Fruit fly (Drosophila melanogaster) whole organism, embryonic: ENCODE data around the gene Cyt-c-d.
A peak's percentile ranks its signal among the peaks of the same experiment; 100 is the strongest.

ENCODE experiments used
- Ada2b ChIP-seq: fragments of 200-800 bp; sonication (Bioruptor generic); IDR thresholded peaks from 2 replicates; pipeline ENCODE4 v1.3.6; 2022; ENCODE audit warnings: missing biosample characterization, missing genetic modification characterization
- BEAF-32 ChIP-seq: fragments of 200-800 bp; sonication (Bioruptor generic); optimal IDR thresholded peaks from 3 replicates; lab custom pipeline; 2017; ENCODE audit warnings: missing biosample characterization, missing genetic modification characterization, mild to moderate bottlenecking, moderate library complexity, missing genetic modification reagents
- CG10209 ChIP-seq: fragments of 200-800 bp; sonication (Bioruptor generic); optimal IDR thresholded peaks from 3 replicates; lab custom pipeline; 2017; ENCODE audit warnings: missing biosample characterization, mild to moderate bottlenecking, missing genetic modification characterization, missing genetic modification reagents
- CG10267 ChIP-seq: fragments of 200-800 bp; sonication (Bioruptor generic); optimal IDR thresholded peaks from 2 replicates; lab custom pipeline; 2018; ENCODE audit warnings: missing biosample characterization, mild to moderate bottlenecking, missing genetic modification characterization, moderate library complexity
- CG10366 ChIP-seq: fragments of 200-800 bp; sonication (Bioruptor generic); IDR thresholded peaks from 2 replicates; pipeline ENCODE4 v1.3.6; 2022; ENCODE audit warnings: missing biosample characterization, missing genetic modification characterization
- CG12155 ChIP-seq: fragments of 200-800 bp; sonication (Bioruptor generic); optimal IDR thresholded peaks from 3 replicates; lab custom pipeline; 2016; ENCODE audit warnings: missing biosample characterization, missing genetic modification characterization
- CG12769 ChIP-seq: fragments of 200-800 bp; sonication (Bioruptor generic); optimal IDR thresholded peaks from 2 replicates; lab custom pipeline; 2019; ENCODE audit warnings: missing biosample characterization, mild to moderate bottlenecking, missing genetic modification characterization, moderate library complexity
- CG13894 ChIP-seq: fragments of 200-800 bp; sonication (Bioruptor generic); optimal IDR thresholded peaks from 3 replicates; lab custom pipeline; 2018; ENCODE audit warnings: missing biosample characterization, mild to moderate bottlenecking, missing genetic modification characterization, moderate library complexity
- CG1603 ChIP-seq: fragments of 200-800 bp; sonication (Bioruptor generic); optimal IDR thresholded peaks from 2 replicates; lab custom pipeline; 2019; ENCODE audit warnings: missing biosample characterization, mild to moderate bottlenecking, missing genetic modification characterization, moderate library complexity
- CG2712 ChIP-seq: fragments of 200-800 bp; optimal IDR thresholded peaks from 3 replicates; lab custom pipeline; 2019; ENCODE audit warnings: missing biosample characterization, mild to moderate bottlenecking, missing genetic modification characterization, moderate library complexity
- CG4617 ChIP-seq: fragments of 200-800 bp; sonication (Bioruptor generic); optimal IDR thresholded peaks from 3 replicates; lab custom pipeline; 2016; ENCODE audit warnings: missing biosample characterization, missing genetic modification characterization, borderline replicate concordance
- CG6765 ChIP-seq: fragments of 200-800 bp; sonication (Bioruptor generic); optimal IDR thresholded peaks from 3 replicates; lab custom pipeline; 2017; ENCODE audit warnings: missing biosample characterization, mild to moderate bottlenecking, missing genetic modification characterization
- CG7271 ChIP-seq: fragments of 200-800 bp; sonication (Bioruptor generic); optimal IDR thresholded peaks from 2 replicates; lab custom pipeline; 2018; ENCODE audit warnings: missing biosample characterization, mild to moderate bottlenecking, missing genetic modification characterization, moderate library complexity
- CG7556 ChIP-seq: fragments of 200-800 bp; sonication (Bioruptor generic); optimal IDR thresholded peaks from 2 replicates; lab custom pipeline; 2017; ENCODE audit warnings: missing biosample characterization, mild to moderate bottlenecking, missing genetic modification characterization
- CHES-1-like ChIP-seq: fragments of 200-800 bp; sonication (Bioruptor generic); optimal IDR thresholded peaks from 2 replicates; lab custom pipeline; 2016; ENCODE audit warnings: missing biosample characterization, missing genetic modification characterization
- D19B ChIP-seq: fragments of 200-800 bp; sonication (Bioruptor generic); optimal IDR thresholded peaks from 2 replicates; lab custom pipeline; 2017; ENCODE audit warnings: missing biosample characterization, mild to moderate bottlenecking, missing genetic modification characterization
- E2f2 ChIP-seq: fragments of 200-800 bp; sonication (Bioruptor generic); IDR thresholded peaks from 2 replicates; pipeline ENCODE4 v1.3.6; 2022; ENCODE audit warnings: missing biosample characterization, missing genetic modification characterization
- Gsc ChIP-seq: fragments of 200-800 bp; sonication (Bioruptor generic); IDR thresholded peaks from 2 replicates; pipeline ENCODE4 v1.3.6; 2022; ENCODE audit warnings: missing biosample characterization, missing genetic modification characterization
- Hmr ChIP-seq: fragments of 200-800 bp; sonication (Bioruptor generic); optimal IDR thresholded peaks from 3 replicates; lab custom pipeline; 2017; ENCODE audit warnings: mild to moderate bottlenecking, missing biosample characterization, missing genetic modification reagents, missing genetic modification characterization
- Hr3 ChIP-seq: fragments of 200-800 bp; sonication (Bioruptor generic); optimal IDR thresholded peaks from 3 replicates; lab custom pipeline; 2016; ENCODE audit warnings: missing biosample characterization, missing genetic modification characterization
- Lim3 ChIP-seq: fragments of 200-800 bp; sonication (Bioruptor generic); IDR thresholded peaks from 2 replicates; pipeline ENCODE4 v1.3.6; 2022; ENCODE audit warnings: missing biosample characterization, missing genetic modification characterization
- MBD-R2 ChIP-seq: fragments of 200-800 bp; sonication (Bioruptor generic); IDR thresholded peaks from 2 replicates; pipeline ENCODE4 v1.3.6; 2022; ENCODE audit warnings: missing biosample characterization, missing genetic modification characterization
- MESR4 ChIP-seq: fragments of 200-800 bp; sonication (Bioruptor generic); optimal IDR thresholded peaks from 2 replicates; lab custom pipeline; 2018; ENCODE audit warnings: missing biosample characterization, mild to moderate bottlenecking, missing genetic modification characterization, moderate library complexity
- Myb ChIP-seq: fragments of 200-800 bp; sonication (Bioruptor generic); optimal IDR thresholded peaks from 2 replicates; lab custom pipeline; 2016; ENCODE audit warnings: missing biosample characterization, missing genetic modification characterization
- NC2β ChIP-seq: fragments of 200-800 bp; sonication (Bioruptor generic); optimal IDR thresholded peaks from 2 replicates; lab custom pipeline; 2016; ENCODE audit warnings: missing biosample characterization, missing genetic modification characterization
- Opbp ChIP-seq: fragments of 200-800 bp; sonication (Bioruptor generic); IDR thresholded peaks from 3 replicates; pipeline ENCODE4 v1.3.6; 2022; ENCODE audit warnings: missing biosample characterization, missing genetic modification characterization; ENCODE audit not compliant: partially characterized antibody
- Pdp1 ChIP-seq, 2 experiments: fragments of 200-800 bp; sonication (Bioruptor generic); optimal IDR thresholded peaks; 3 replicates each; lab custom pipeline; 2016; ENCODE audit warnings: missing biosample characterization in 2 of 2, missing genetic modification characterization in 2 of 2, mild to moderate bottlenecking in 1 of 2, moderate library complexity in 1 of 2
- Stat92E ChIP-seq, 3 experiments: fragments of >200 bp in 2 of 3; fragments of 200-800 bp in 1 of 3; sonication (Bioruptor generic) in 1 of 3; optimal IDR thresholded peaks; 2 replicates each; lab custom pipeline; 2017 to 2019; ENCODE audit warnings: missing biosample characterization in 3 of 3, missing genetic modification characterization in 3 of 3, mild to moderate bottlenecking in 1 of 3, moderate library complexity in 1 of 3
- bab2 ChIP-seq: fragments of 200-800 bp; sonication (Bioruptor generic); optimal IDR thresholded peaks from 2 replicates; lab custom pipeline; 2016; ENCODE audit warnings: missing biosample characterization, missing genetic modification characterization
- cad ChIP-seq: fragments of >200 bp; optimal IDR thresholded peaks from 2 replicates; lab custom pipeline; 2017; ENCODE audit warnings: missing biosample characterization, missing genetic modification characterization
- caup ChIP-seq: fragments of 200-800 bp; sonication (Bioruptor generic); optimal IDR thresholded peaks from 3 replicates; lab custom pipeline; 2017; ENCODE audit warnings: missing biosample characterization, mild to moderate bottlenecking, missing genetic modification characterization, moderate library complexity; ENCODE audit not compliant: severe bottlenecking
- chinmo ChIP-seq: fragments of 200-800 bp; sonication (Bioruptor generic); IDR thresholded peaks from 4 replicates; pipeline ENCODE4 v1.3.6; 2022; ENCODE audit warnings: missing biosample characterization, missing genetic modification characterization; ENCODE audit not compliant: partially characterized antibody
- ci ChIP-seq: fragments of 200-800 bp; sonication (Bioruptor generic); IDR thresholded peaks from 3 replicates; pipeline ENCODE4 v1.3.6; 2022; ENCODE audit warnings: missing biosample characterization, missing genetic modification characterization
- crol ChIP-seq: fragments of 200-800 bp; sonication (Bioruptor generic); IDR thresholded peaks from 2 replicates; pipeline ENCODE4 v1.3.6; 2022; ENCODE audit warnings: missing biosample characterization, missing genetic modification characterization
- crp ChIP-seq, 2 experiments: fragments of 200-800 bp; sonication (Bioruptor generic); optimal IDR thresholded peaks; 2 replicates in 1 of 2; 3 replicates in 1 of 2; lab custom pipeline; 2017; ENCODE audit warnings: missing biosample characterization in 2 of 2, missing genetic modification characterization in 2 of 2, mild to moderate bottlenecking in 1 of 2, moderate library complexity in 1 of 2
- fu2 ChIP-seq: fragments of 200-800 bp; sonication (Bioruptor generic); optimal IDR thresholded peaks from 2 replicates; lab custom pipeline; 2016; ENCODE audit warnings: missing biosample characterization, missing genetic modification characterization
- gfzf ChIP-seq: fragments of 200-800 bp; sonication (Bioruptor generic); optimal IDR thresholded peaks from 2 replicates; lab custom pipeline; 2016; ENCODE audit warnings: missing biosample characterization, mild to moderate bottlenecking, missing genetic modification characterization, moderate library complexity
- ind ChIP-seq: fragments of 200-800 bp; sonication (Bioruptor generic); optimal IDR thresholded peaks from 3 replicates; lab custom pipeline; 2016; ENCODE audit warnings: missing biosample characterization, missing genetic modification characterization
- jing ChIP-seq: fragments of 200-800 bp; sonication (Bioruptor generic); optimal IDR thresholded peaks from 2 replicates; lab custom pipeline; 2018; ENCODE audit warnings: missing biosample characterization, mild to moderate bottlenecking, missing genetic modification characterization
- knrl ChIP-seq: fragments of 200-800 bp; sonication (Bioruptor generic); IDR thresholded peaks from 3 replicates; pipeline ENCODE4 v1.3.6; 2022; ENCODE audit warnings: missing biosample characterization, missing genetic modification characterization; ENCODE audit not compliant: partially characterized antibody
- p53 ChIP-seq: fragments of 200-800 bp; sonication (Bioruptor generic); optimal IDR thresholded peaks from 2 replicates; lab custom pipeline; 2016; ENCODE audit warnings: missing biosample characterization, missing genetic modification characterization
- pfk ChIP-seq: fragments of 200-800 bp; sonication (Bioruptor generic); optimal IDR thresholded peaks from 2 replicates; lab custom pipeline; 2018; ENCODE audit warnings: missing biosample characterization, mild to moderate bottlenecking, missing genetic modification characterization, moderate library complexity
- prd ChIP-seq, 3 experiments: fragments of >200 bp in 2 of 3; fragments of 200-800 bp in 1 of 3; sonication (Bioruptor generic) in 1 of 3; optimal IDR thresholded peaks in 2 of 3; IDR thresholded peaks in 1 of 3; 2 replicates in 2 of 3; 3 replicates in 1 of 3; pipeline versions ENCODE4 v1.3.6 to Lab custom; 2017 to 2022; ENCODE audit warnings: missing biosample characterization in 1 of 3, missing genetic modification characterization in 1 of 3
- schlank ChIP-seq: fragments of 200-800 bp; sonication (Bioruptor generic); optimal IDR thresholded peaks from 2 replicates; lab custom pipeline; 2018; ENCODE audit warnings: missing biosample characterization, mild to moderate bottlenecking, missing genetic modification characterization
- slbo ChIP-seq: fragments of 200-800 bp; sonication (Bioruptor generic); IDR thresholded peaks from 2 replicates; pipeline ENCODE4 v1.3.6; 2022; ENCODE audit warnings: missing biosample characterization, missing genetic modification characterization
- sna ChIP-seq: fragments of 200-800 bp; sonication (Bioruptor generic); IDR thresholded peaks from 2 replicates; pipeline ENCODE4 v1.3.6; 2022; ENCODE audit warnings: missing biosample characterization, missing genetic modification characterization; ENCODE audit not compliant: partially characterized antibody

Cyt-c-d gene

dm6 chr2L:16719643-16720515 is 4.2 kb downstream of the Cyt-c-d start, which contains the start of gene Cyt-c-p (continued):
- TF ChIP-seq CG10366 (no peak), MESR4 (GFP tag; lab: Kevin White, UChicago) (peak; percentile 72), CHES-1-like (GFP tag; lab: Kevin White, UChicago) (peak; percentile 39), cad (peak; percentile 54), schlank (tag; lab: Kevin White, UChicago) (no peak), knrl (GFP tag; lab: Robert Waterston, UW) (peak; percentile 61), Stat92E (GFP tag; optimal IDR thresholded peaks at IDR 0.05; lab: Kevin White, UChicago) (peak in 1 of 3 experiments; percentile 17), Hmr (GFP tag; lab: Kevin White, UChicago) (peak; percentile 55), Lim3 (GFP tag; lab: Robert Waterston, UW) (no peak), CG12769 (tag; lab: Kevin White, UChicago) (peak; percentile 2), Myb (peak; percentile 70), MBD-R2 (GFP tag; lab: Robert Waterston, UW) (peak; percentile 60), Gsc (GFP tag; lab: Robert Waterston, UW) (no peak), CG10209 (peak; percentile 33), caup (peak; percentile 52), p53 (GFP tag; lab: Kevin White, UChicago) (peak; percentile 44), Pdp1 (GFP tag; optimal IDR thresholded peaks at IDR 0.05; lab: Kevin White, UChicago) (peak in 1 of 2 experiments; percentile 83), Hr3 (GFP tag; lab: Kevin White, UChicago) (no peak), crp (GFP tag; optimal IDR thresholded peaks at IDR 0.05; lab: Kevin White, UChicago) (no peak), jing (no peak), ind (no peak), bab2 (no peak), gfzf (GFP tag; lab: Kevin White, UChicago) (peak; percentile 98), CG6765 (peak; percentile 13), Ada2b (GFP tag; lab: Robert Waterston, UW) (no peak), BEAF-32 (GFP tag; lab: Kevin White, UChicago) (peak; percentile 85), CG13894 (tag; lab: Kevin White, UChicago) (peak; percentile 75), Opbp (GFP tag; lab: Robert Waterston, UW) (peak; percentile 55; the same call in 1 of the 3 replicates), CG12155 (GFP tag; lab: Kevin White, UChicago) (peak; percentile 11), ci (peak; percentile 27; the same call in 1 of the 3 replicates), CG4617 (peak; percentile 41), CG2712 (peak; percentile 61), D19B (GFP tag; lab: Kevin White, UChicago) (no peak), NC2β (GFP tag; lab: Kevin White, UChicago) (peak; percentile 35), CG7271 (tag; lab: Kevin White, UChicago) (no peak), fu2 (GFP tag; lab: Kevin White, UChicago) (no peak), E2f2 (GFP tag; lab: Robert Waterston, UW) (peak; percentile 99), CG10267 (peak; percentile 56), pfk (no peak), CG7556 (GFP tag; lab: Kevin White, UChicago) (peak; percentile 22), crol (0 out of 2 replicates have a peak, but pooled peaks have one; percentile 20), sna (GFP tag; lab: Robert Waterston, UW) (0 out of 2 replicates have a peak, but pooled peaks have one; percentile 41), CG1603 (peak; percentile 55), chinmo (GFP tag; lab: Robert Waterston, UW) (peak; percentile 31; the same call in 1 of the 4 replicates), prd (optimal IDR thresholded peaks at IDR 0.05; lab: Kevin White, UChicago) (no peak), prd (GFP tag; IDR thresholded peaks at IDR 0.05; lab: Robert Waterston, UW) (no peak; the same call in 2 of the 3 replicates), slbo (GFP tag; lab: Robert Waterston, UW) (0 out of 2 replicates have a peak, but pooled peaks have one; percentile 14)
